Worm (Caenorhabditis elegans): Measurements from ENCODE around the gene sms-2.

The sms-2 gene

ce11 chrX:949466-949865 lies 783 bp upstream of the sms-2 start (continued):
- TF ChIP-seq sup-37 (GFP tag; optimal IDR thresholded peaks at IDR 0.05), result peak; percentile 28
- peak; percentile 64 for TF ChIP-seq pax-3 (tag; optimal IDR thresholded peaks at IDR 0.05)
- TF ChIP-seq ceh-82 (tag; optimal IDR thresholded peaks at IDR 0.05), result peak; percentile 85 to 96 (median 91)
- no peak for TF ChIP-seq pag-3 (tag; optimal IDR thresholded peaks at IDR 0.05; ENCODE audit: borderline replicate concordance, insufficient read depth)
- peak; percentile 89 for TF ChIP-seq xbp-1 (tag; optimal IDR thresholded peaks at IDR 0.05)
- peak; percentile 75 to 76 for TF ChIP-seq egl-27 (tag; optimal IDR thresholded peaks at IDR 0.05)
- no peak for TF ChIP-seq nhr-84 (tag; optimal IDR thresholded peaks at IDR 0.05)
- peak; percentile 52 for TF ChIP-seq lin-39 (tag; optimal IDR thresholded peaks at IDR 0.05)
- no peak for TF ChIP-seq ama-1 (optimal IDR thresholded peaks at IDR 0.05)
- TF ChIP-seq snpc-4 (tag; optimal IDR thresholded peaks at IDR 0.05), result peak; percentile 67
- TF ChIP-seq ztf-11 (tag; optimal IDR thresholded peaks at IDR 0.05), result peak in 1 of 2 experiments; percentile 73
- peak; percentile 68 for TF ChIP-seq grh-1 (GFP tag; IDR thresholded peaks at IDR 0.05)
- TF ChIP-seq nhr-76 (tag; optimal IDR thresholded peaks at IDR 0.05), result peak; percentile 60
- no peak for TF ChIP-seq ets-5 (GFP tag; IDR thresholded peaks at IDR 0.05)
- no peak for TF ChIP-seq hpl-2 (GFP tag; optimal IDR thresholded peaks at IDR 0.05)
- TF ChIP-seq nhr-12 (tag; optimal IDR thresholded peaks at IDR 0.05), result no peak
- peak; percentile 84 for TF ChIP-seq lin-13 (GFP tag; optimal IDR thresholded peaks at IDR 0.05)
- peak; percentile 99 for TF ChIP-seq lin-14 (GFP tag; optimal IDR thresholded peaks at IDR 0.05)
- TF ChIP-seq nhr-20 (tag; optimal IDR thresholded peaks at IDR 0.05), result peak; percentile 93
- TF ChIP-seq ceh-90 (tag; optimal IDR thresholded peaks at IDR 0.05), result no peak
- peak; percentile 25 to 69 for TF ChIP-seq mdl-1 (tag; optimal IDR thresholded peaks at IDR 0.05)
- TF ChIP-seq efl-3 (GFP tag; optimal IDR thresholded peaks at IDR 0.05), result no peak
- peak; percentile 95 for TF ChIP-seq swsn-7 (tag; optimal IDR thresholded peaks at IDR 0.05)
- TF ChIP-seq mef-2 (tag; optimal IDR thresholded peaks at IDR 0.05), result no peak
- TF ChIP-seq elt-2 (tag; optimal IDR thresholded peaks at IDR 0.05), result peak; percentile 25
- TF ChIP-seq nhr-90 (tag; optimal IDR thresholded peaks at IDR 0.05; ENCODE audit: poor library complexity), result peak; percentile 85
- peak; percentile 23 for TF ChIP-seq aha-1 (tag; optimal IDR thresholded peaks at IDR 0.05)
- TF ChIP-seq lir-3 (tag; optimal IDR thresholded peaks at IDR 0.05; ENCODE audit: poor library complexity), result peak; percentile 80
- TF ChIP-seq unc-62 (GFP tag; optimal IDR thresholded peaks at IDR 0.05), result no peak
- TF ChIP-seq C34B4.2 (tag; optimal IDR thresholded peaks at IDR 0.05), result no peak
- TF ChIP-seq vab-15 (tag; optimal IDR thresholded peaks at IDR 0.05), result peak; percentile 31

- TF ChIP-seq hpl-2 (GFP tag; optimal IDR thresholded peaks at IDR 0.05) (no peak), jun-1 (tag; optimal IDR thresholded peaks at IDR 0.05) (no peak), ceh-63 (GFP tag; optimal IDR thresholded peaks at IDR 0.05) (no peak), aha-1 (tag; optimal IDR thresholded peaks at IDR 0.05) (no peak), nhr-90 (tag; optimal IDR thresholded peaks at IDR 0.05; ENCODE audit: poor library complexity) (no peak), nhr-85 (tag) (peak; percentile 8), nhr-11 (tag; optimal IDR thresholded peaks at IDR 0.05) (no peak), skn-1 (tag; optimal IDR thresholded peaks at IDR 0.05) (no peak), vab-15 (tag; optimal IDR thresholded peaks at IDR 0.05) (no peak), nhr-47 (tag; optimal IDR thresholded peaks at IDR 0.05) (peak; percentile 19), lir-3 (tag; optimal IDR thresholded peaks at IDR 0.05; ENCODE audit: poor library complexity) (no peak), mab-9 (GFP tag; IDR thresholded peaks at IDR 0.05) (no peak), hlh-17 (GFP tag; optimal IDR thresholded peaks at IDR 0.05; ENCODE audit: borderline replicate concordance) (no peak), lin-13 (GFP tag; optimal IDR thresholded peaks at IDR 0.05) (no peak), efl-3 (GFP tag; optimal IDR thresholded peaks at IDR 0.05) (no peak), ceh-88 (GFP tag; IDR thresholded peaks at IDR 0.05) (no peak), C34B4.2 (tag; optimal IDR thresholded peaks at IDR 0.05) (no peak), nhr-28 (tag; optimal IDR thresholded peaks at IDR 0.05) (no peak), nhr-71 (tag; optimal IDR thresholded peaks at IDR 0.05) (peak; percentile 20), nhr-84 (tag; optimal IDR thresholded peaks at IDR 0.05) (no peak), hlh-4 (tag; optimal IDR thresholded peaks at IDR 0.05) (peak; percentile 6), nhr-12 (tag; optimal IDR thresholded peaks at IDR 0.05) (no peak), ceh-82 (tag; optimal IDR thresholded peaks at IDR 0.05) (no peak), alr-1 (tag; optimal IDR thresholded peaks at IDR 0.05; ENCODE audit: borderline replicate concordance) (no peak), elt-3 (tag; optimal IDR thresholded peaks at IDR 0.05) (no peak), ztf-11 (tag; optimal IDR thresholded peaks at IDR 0.05) (no peak), snu-23 (GFP tag; optimal IDR thresholded peaks at IDR 0.05) (no peak), tlp-1 (tag; optimal IDR thresholded peaks at IDR 0.05) (no peak), ets-5 (GFP tag; IDR thresholded peaks at IDR 0.05) (no peak), unc-62 (GFP tag; optimal IDR thresholded peaks at IDR 0.05) (no peak), lin-14 (GFP tag; optimal IDR thresholded peaks at IDR 0.05) (no peak), sox-4 (tag; optimal IDR thresholded peaks at IDR 0.05) (no peak), fkh-8 (tag; optimal IDR thresholded peaks at IDR 0.05) (peak; percentile 73), mef-2 (tag; optimal IDR thresholded peaks at IDR 0.05) (no peak)
These were observed 798 bp downstream of the sms-2 start for ce11 chrX:947885-948284.
